Fruit fly (Drosophila melanogaster) whole organism, embryonic: ENCODE measurements around the gene CG6040.

Experiments
- Asciz ChIP-seq: fragments of 200-800 bp; sonication (Bioruptor generic); optimal IDR thresholded peaks from 2 replicates; lab custom pipeline; 2017; ENCODE audit warnings: missing biosample characterization, mild to moderate bottlenecking, missing genetic modification characterization, missing genetic modification reagents
- Atf-2 ChIP-seq: fragments of 200-800 bp; sonication (Bioruptor generic); optimal IDR thresholded peaks from 2 replicates; lab custom pipeline; 2016; ENCODE audit warnings: missing biosample characterization, missing genetic modification characterization
- B-H2 ChIP-seq: fragments of 200-800 bp; sonication (Bioruptor generic); optimal IDR thresholded peaks from 2 replicates; lab custom pipeline; 2018; ENCODE audit warnings: missing biosample characterization, mild to moderate bottlenecking, missing genetic modification characterization
- Bgb ChIP-seq: fragments of 200-800 bp; sonication (Bioruptor generic); IDR thresholded peaks from 2 replicates; pipeline ENCODE4 v1.3.6; 2022; ENCODE audit warnings: missing biosample characterization, missing genetic modification characterization; ENCODE audit not compliant: partially characterized antibody
- BtbVII ChIP-seq: fragments of 200-800 bp; sonication (Bioruptor generic); optimal IDR thresholded peaks from 3 replicates; lab custom pipeline; 2017; ENCODE audit warnings: missing biosample characterization, mild to moderate bottlenecking, missing genetic modification characterization
- CG11504 ChIP-seq: fragments of 200-800 bp; sonication (Bioruptor generic); optimal IDR thresholded peaks from 3 replicates; lab custom pipeline; 2019; ENCODE audit warnings: missing biosample characterization, mild to moderate bottlenecking, missing genetic modification characterization, moderate library complexity
- CG11696 ChIP-seq: fragments of 200-800 bp; sonication (Bioruptor generic); IDR thresholded peaks from 2 replicates; pipeline ENCODE4 v1.3.6; 2022; ENCODE audit warnings: missing biosample characterization, missing genetic modification characterization
- CG12219 ChIP-seq: fragments of 200-800 bp; sonication (Bioruptor generic); optimal IDR thresholded peaks from 3 replicates; lab custom pipeline; 2018; ENCODE audit warnings: missing biosample characterization, mild to moderate bottlenecking, missing genetic modification characterization
- CG1233 ChIP-seq: fragments of 200-800 bp; sonication (Bioruptor generic); optimal IDR thresholded peaks from 4 replicates; lab custom pipeline; 2018; ENCODE audit warnings: missing biosample characterization, mild to moderate bottlenecking, missing genetic modification characterization
- CG14710 ChIP-seq: fragments of 200-800 bp; sonication (Bioruptor generic); optimal IDR thresholded peaks from 3 replicates; lab custom pipeline; 2019; ENCODE audit warnings: missing biosample characterization, mild to moderate bottlenecking, missing genetic modification characterization, moderate library complexity
- CG2202 ChIP-seq: fragments of 200-800 bp; sonication (Bioruptor generic); optimal IDR thresholded peaks from 2 replicates; lab custom pipeline; 2018; ENCODE audit warnings: missing biosample characterization, mild to moderate bottlenecking, missing genetic modification characterization
- CG2889 ChIP-seq: fragments of 200-800 bp; sonication (Bioruptor generic); IDR thresholded peaks from 3 replicates; pipeline ENCODE4 v1.3.6; 2022; ENCODE audit warnings: missing biosample characterization, missing genetic modification characterization
- CG30403 ChIP-seq: fragments of 200-800 bp; sonication (Bioruptor generic); optimal IDR thresholded peaks from 3 replicates; lab custom pipeline; 2016; ENCODE audit warnings: missing biosample characterization, missing genetic modification characterization
- CG3065 ChIP-seq: fragments of 200-800 bp; sonication (Bioruptor generic); optimal IDR thresholded peaks from 2 replicates; lab custom pipeline; 2016; ENCODE audit warnings: missing biosample characterization, missing genetic modification characterization
- CG32767 ChIP-seq: fragments of 200-800 bp; sonication (Bioruptor generic); IDR thresholded peaks from 2 replicates; pipeline ENCODE4 v1.3.6; 2022; ENCODE audit warnings: missing biosample characterization, missing genetic modification characterization
- CG3407 ChIP-seq: fragments of 200-800 bp; sonication (Bioruptor generic); optimal IDR thresholded peaks from 2 replicates; lab custom pipeline; 2018; ENCODE audit warnings: missing biosample characterization, mild to moderate bottlenecking, missing genetic modification characterization
- CG34224 ChIP-seq: fragments of 200-800 bp; sonication (Bioruptor generic); IDR thresholded peaks from 3 replicates; pipeline ENCODE4 v1.3.6; 2022; ENCODE audit warnings: missing biosample characterization, missing genetic modification characterization; ENCODE audit not compliant: partially characterized antibody
- CG4707 ChIP-seq: fragments of 200-800 bp; sonication (Bioruptor generic); optimal IDR thresholded peaks from 2 replicates; lab custom pipeline; 2018; ENCODE audit warnings: missing biosample characterization, mild to moderate bottlenecking, missing genetic modification characterization, moderate library complexity
- CG5180 ChIP-seq: fragments of 200-800 bp; sonication (Bioruptor generic); optimal IDR thresholded peaks from 3 replicates; lab custom pipeline; 2017; ENCODE audit warnings: missing biosample characterization, missing genetic modification characterization, mild to moderate bottlenecking, moderate library complexity, missing genetic modification reagents
- CG7745 ChIP-seq: fragments of 200-800 bp; sonication (Bioruptor generic); optimal IDR thresholded peaks from 2 replicates; lab custom pipeline; 2018; ENCODE audit warnings: missing biosample characterization, mild to moderate bottlenecking, missing genetic modification characterization, moderate library complexity
- CG7963 ChIP-seq: fragments of 200-800 bp; sonication (Bioruptor generic); IDR thresholded peaks from 3 replicates; pipeline ENCODE4 v1.3.6; 2022; ENCODE audit warnings: missing biosample characterization, missing genetic modification characterization; ENCODE audit not compliant: partially characterized antibody
- CG8944 ChIP-seq: fragments of 200-800 bp; sonication (Bioruptor generic); optimal IDR thresholded peaks from 3 replicates; lab custom pipeline; 2016; ENCODE audit warnings: missing biosample characterization, missing genetic modification characterization
- D ChIP-seq, 2 experiments: fragments of 200-800 bp in 1 of 2; fragments of >200 bp in 1 of 2; sonication (Bioruptor generic) in 1 of 2; optimal IDR thresholded peaks; 2 replicates in 1 of 2; 3 replicates in 1 of 2; lab custom pipeline; 2017; ENCODE audit warnings: mild to moderate bottlenecking in 1 of 2, missing biosample characterization in 1 of 2, missing genetic modification characterization in 1 of 2, missing genetic modification reagents in 1 of 2
- Drgx ChIP-seq: fragments of 200-800 bp; sonication (Bioruptor generic); IDR thresholded peaks from 2 replicates; pipeline ENCODE4 v1.3.6; 2022; ENCODE audit warnings: missing biosample characterization, missing genetic modification characterization
- HHEX ChIP-seq: fragments of 200-800 bp; sonication (Bioruptor generic); optimal IDR thresholded peaks from 3 replicates; lab custom pipeline; 2017; ENCODE audit warnings: missing biosample characterization, mild to moderate bottlenecking, missing genetic modification characterization, missing genetic modification reagents
- Hr3 ChIP-seq: fragments of 200-800 bp; sonication (Bioruptor generic); optimal IDR thresholded peaks from 3 replicates; lab custom pipeline; 2016; ENCODE audit warnings: missing biosample characterization, missing genetic modification characterization
- Lhr ChIP-seq: fragments of 200-800 bp; sonication (Bioruptor generic); optimal IDR thresholded peaks from 3 replicates; lab custom pipeline; 2017; ENCODE audit warnings: mild to moderate bottlenecking, missing biosample characterization, missing genetic modification reagents, missing genetic modification characterization
- Mes4 ChIP-seq: fragments of 200-800 bp; sonication (Bioruptor generic); optimal IDR thresholded peaks from 2 replicates; lab custom pipeline; 2016; ENCODE audit warnings: missing biosample characterization, missing genetic modification characterization
- Mrtf ChIP-seq: fragments of 200-800 bp; sonication (Bioruptor generic); IDR thresholded peaks from 3 replicates; pipeline ENCODE4 v1.3.6; 2022; ENCODE audit warnings: missing biosample characterization, missing genetic modification characterization
- PHDP ChIP-seq: fragments of 200-800 bp; sonication (Bioruptor generic); optimal IDR thresholded peaks from 3 replicates; lab custom pipeline; 2018; ENCODE audit warnings: missing biosample characterization, mild to moderate bottlenecking, missing genetic modification characterization, moderate library complexity
- Sox100B ChIP-seq: fragments of 200-800 bp; sonication (Bioruptor generic); optimal IDR thresholded peaks from 3 replicates; lab custom pipeline; 2018; ENCODE audit warnings: missing biosample characterization, mild to moderate bottlenecking, missing genetic modification characterization
- YL-1 ChIP-seq: fragments of 200-800 bp; sonication (Bioruptor generic); optimal IDR thresholded peaks from 3 replicates; lab custom pipeline; 2017; ENCODE audit warnings: missing biosample characterization, mild to moderate bottlenecking, missing genetic modification characterization
- ara ChIP-seq: fragments of 200-800 bp; sonication (Bioruptor generic); IDR thresholded peaks from 2 replicates; pipeline ENCODE4 v1.3.6; 2022; ENCODE audit warnings: missing biosample characterization, missing genetic modification characterization
- dmrt99B ChIP-seq: fragments of 200-800 bp; sonication (Bioruptor generic); optimal IDR thresholded peaks from 2 replicates; lab custom pipeline; 2018; ENCODE audit warnings: missing biosample characterization, mild to moderate bottlenecking, missing genetic modification characterization, moderate library complexity
- exex ChIP-seq: fragments of 200-800 bp; sonication (Bioruptor generic); optimal IDR thresholded peaks from 4 replicates; lab custom pipeline; 2018; ENCODE audit warnings: missing biosample characterization, mild to moderate bottlenecking, missing genetic modification characterization, moderate library complexity
- fd3F ChIP-seq: fragments of 200-800 bp; sonication (Bioruptor generic); optimal IDR thresholded peaks from 2 replicates; lab custom pipeline; 2018; ENCODE audit warnings: missing biosample characterization, mild to moderate bottlenecking, missing genetic modification characterization, moderate library complexity
- fru ChIP-seq: fragments of >200 bp; optimal IDR thresholded peaks from 2 replicates; lab custom pipeline; 2017
- fu2 ChIP-seq: fragments of 200-800 bp; sonication (Bioruptor generic); optimal IDR thresholded peaks from 2 replicates; lab custom pipeline; 2016; ENCODE audit warnings: missing biosample characterization, missing genetic modification characterization
- gem ChIP-seq: fragments of 200-800 bp; sonication (Bioruptor generic); optimal IDR thresholded peaks from 2 replicates; lab custom pipeline; 2019; ENCODE audit warnings: missing biosample characterization, mild to moderate bottlenecking, missing genetic modification characterization, moderate library complexity
- gsb ChIP-seq: fragments of 200-800 bp; sonication (Bioruptor generic); IDR thresholded peaks from 2 replicates; pipeline ENCODE4 v1.3.6; 2022; ENCODE audit warnings: missing biosample characterization, missing genetic modification characterization
- hkb ChIP-seq, 2 experiments: fragments of 200-800 bp in 1 of 2; fragments of >200 bp in 1 of 2; sonication (Bioruptor generic) in 1 of 2; IDR thresholded peaks in 1 of 2; optimal IDR thresholded peaks in 1 of 2; 2 replicates each; pipeline versions ENCODE4 v1.3.6 to Lab custom; 2017 to 2022; ENCODE audit warnings: missing biosample characterization in 1 of 2, missing genetic modification characterization in 1 of 2
- pan ChIP-seq, 4 experiments: fragments of >200 bp in 3 of 4; fragments of 200-800 bp in 1 of 4; sonication (Bioruptor generic) in 1 of 4; optimal IDR thresholded peaks in 3 of 4; IDR thresholded peaks in 1 of 4; 2 replicates each; pipeline versions ENCODE4 v1.3.6 to Lab custom; 2017 to 2022; ENCODE audit warnings: missing biosample characterization in 2 of 4, missing genetic modification characterization in 2 of 4, mixed read lengths in 1 of 4
- sd ChIP-seq: fragments of 200-800 bp; sonication (Bioruptor generic); optimal IDR thresholded peaks from 3 replicates; lab custom pipeline; 2018; ENCODE audit warnings: missing biosample characterization, mild to moderate bottlenecking, missing genetic modification characterization, moderate library complexity
- stc ChIP-seq: fragments of 200-800 bp; sonication (Bioruptor generic); IDR thresholded peaks from 2 replicates; pipeline ENCODE4 v1.3.6; 2022; ENCODE audit warnings: missing biosample characterization, missing genetic modification characterization
- tgo ChIP-seq: fragments of 200-800 bp; sonication (Bioruptor generic); IDR thresholded peaks from 3 replicates; pipeline ENCODE4 v1.3.6; 2022; ENCODE audit warnings: missing biosample characterization, missing genetic modification characterization
- toy ChIP-seq: fragments of 200-800 bp; sonication (Bioruptor generic); IDR thresholded peaks from 2 replicates; pipeline ENCODE4 v1.3.6; 2022; ENCODE audit warnings: missing biosample characterization, missing genetic modification characterization
- ttk ChIP-seq: fragments of 200-800 bp; sonication (Bioruptor generic); IDR thresholded peaks from 2 replicates; pipeline ENCODE4 v2.1.2; 2022; ENCODE audit warnings: missing biosample characterization, missing genetic modification characterization
- unpg ChIP-seq: fragments of 200-800 bp; sonication (Bioruptor generic); optimal IDR thresholded peaks from 3 replicates; lab custom pipeline; 2018; ENCODE audit warnings: missing biosample characterization, mild to moderate bottlenecking, missing genetic modification characterization, moderate library complexity

CG6040 gene

dm6 chr3R:19093127-19093812 is 3.5 kb upstream of the CG6040 start (continued):
- TF ChIP-seq pan (optimal IDR thresholded peaks at IDR 0.05; lab: Kevin White, UChicago) (no peak), pan (GFP tag; optimal IDR thresholded peaks at IDR 0.05 in 1 of 2, IDR thresholded peaks at IDR 0.05 in 1 of 2) (peak in 1 of 2 experiments; percentile 8), exex (no peak), PHDP (tag; lab: Kevin White, UChicago) (peak; percentile 30), fd3F (GFP tag; lab: Kevin White, UChicago) (peak; percentile 20), hkb (optimal IDR thresholded peaks at IDR 0.05; lab: Kevin White, UChicago) (no peak), hkb (GFP tag; IDR thresholded peaks at IDR 0.05; lab: Robert Waterston, UW) (no peak), CG3407 (GFP tag; lab: Kevin White, UChicago) (no peak), dmrt99B (tag; lab: Kevin White, UChicago) (peak; percentile 40), Drgx (GFP tag; lab: Robert Waterston, UW) (no peak), CG32767 (GFP tag; lab: Robert Waterston, UW) (no peak), fru (lab: Kevin White, UChicago) (no peak), fu2 (no peak), B-H2 (GFP tag; lab: Kevin White, UChicago) (no peak), BtbVII (GFP tag; lab: Kevin White, UChicago) (peak; percentile 35), toy (0 out of 2 replicates have a peak, but pooled peaks have one; percentile 19), Sox100B (GFP tag; lab: Kevin White, UChicago) (peak; percentile 54), CG4707 (no peak), CG3065 (GFP tag; lab: Kevin White, UChicago) (no peak), CG1233 (GFP tag; lab: Kevin White, UChicago) (peak; percentile 29), ttk (GFP tag; lab: Robert Waterston, UW) (no peak), CG5180 (GFP tag; lab: Kevin White, UChicago) (peak; percentile 55), Asciz (GFP tag; lab: Kevin White, UChicago) (peak; percentile 7), CG34224 (GFP tag; lab: Robert Waterston, UW) (no peak), Mes4 (GFP tag; lab: Kevin White, UChicago) (no peak), CG7745 (no peak), CG8944 (no peak), sd (tag; lab: Kevin White, UChicago) (no peak), gem (tag; lab: Kevin White, UChicago) (peak; percentile 49), YL-1 (GFP tag; lab: Kevin White, UChicago) (no peak), unpg (GFP tag; lab: Kevin White, UChicago) (no peak), CG2889 (GFP tag; lab: Robert Waterston, UW) (no peak), gsb (GFP tag; lab: Robert Waterston, UW) (no peak), HHEX (GFP tag; lab: Kevin White, UChicago) (peak; percentile 19), Hr3 (GFP tag; lab: Kevin White, UChicago) (peak; percentile 19), CG11504 (peak; percentile 60), CG11696 (no peak), Atf-2 (GFP tag; lab: Kevin White, UChicago) (peak; percentile 12), tgo (no peak), CG14710 (tag; lab: Kevin White, UChicago) (peak; percentile 7), D (optimal IDR thresholded peaks at IDR 0.05; lab: Kevin White, UChicago) (no peak), D (GFP tag; optimal IDR thresholded peaks at IDR 0.05; lab: Kevin White, UChicago) (peak; percentile 15), Mrtf (GFP tag; lab: Robert Waterston, UW) (0 out of 3 replicates have a peak, but pooled peaks have one; percentile 49), stc (GFP tag; lab: Robert Waterston, UW) (no peak), Lhr (GFP tag; lab: Kevin White, UChicago) (no peak), CG2202 (tag; lab: Kevin White, UChicago) (no peak), ara (GFP tag; lab: Robert Waterston, UW) (no peak), CG30403 (peak; percentile 24), CG12219 (peak; percentile 20), CG7963 (0 out of 3 replicates have a peak, but pooled peaks have one; percentile 43), Bgb (GFP tag; lab: Robert Waterston, UW) (no peak)
